Fruit fly (Drosophila melanogaster) whole organism: Measurements from ENCODE around the gene CG18622.

Experiments
- Dll ChIP-seq: fragments of >200 bp; optimal IDR thresholded peaks from 2 replicates; lab custom pipeline; 2017
- pan ChIP-seq: fragments of >200 bp; optimal IDR thresholded peaks from 2 replicates; lab custom pipeline; 2017
- psq ChIP-seq: fragments of >200 bp; optimal IDR thresholded peaks from 2 replicates; lab custom pipeline; 2017
- usp ChIP-seq: fragments of >200 bp; optimal IDR thresholded peaks from 2 replicates; lab custom pipeline; 2017; ENCODE audit warnings: missing biosample characterization, missing genetic modification characterization, mixed read lengths

DNA sequence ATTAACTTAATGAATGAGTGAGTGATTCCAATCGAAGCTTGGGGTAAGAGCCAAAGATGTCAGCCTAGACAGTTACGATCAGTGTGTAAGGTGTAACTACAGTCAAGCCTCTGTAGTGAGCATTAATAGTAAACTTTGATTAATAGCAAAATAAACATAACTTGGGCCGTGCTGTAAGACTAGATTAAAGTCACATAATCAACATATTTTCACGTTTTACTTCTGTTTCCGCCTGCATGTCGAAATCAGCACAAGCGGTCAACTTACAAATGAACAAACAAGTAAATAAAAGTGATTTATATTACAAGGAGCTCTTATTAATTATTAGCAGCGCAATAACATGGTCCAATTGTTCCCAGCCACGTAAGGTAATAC is 379 bp upstream of the CG18622 start:
- no peak for TF ChIP-seq psq
- no peak for TF ChIP-seq usp
- TF ChIP-seq pan (lab: Kevin White, UChicago), result no peak
- TF ChIP-seq Dll (lab: Kevin White, UChicago), result no peak
